Fruit fly (Drosophila melanogaster) whole organism: ENCODE data around the gene CG34293.

Source experiments
- CG8478 ChIP-seq: fragments of >200 bp; optimal IDR thresholded peaks from 2 replicates; lab custom pipeline; 2018; ENCODE audit warnings: inconsistent platforms
- Dll ChIP-seq: fragments of >200 bp; optimal IDR thresholded peaks from 2 replicates; lab custom pipeline; 2017
- EcR ChIP-seq, 2 experiments: fragments of >200 bp; optimal IDR thresholded peaks; 2 replicates each; lab custom pipeline; 2017; ENCODE audit warnings: missing biosample characterization in 2 of 2, missing genetic modification characterization in 2 of 2, missing genetic modification reagents in 2 of 2
- pan ChIP-seq: fragments of >200 bp; optimal IDR thresholded peaks from 2 replicates; lab custom pipeline; 2017
- psq ChIP-seq: fragments of >200 bp; optimal IDR thresholded peaks from 2 replicates; lab custom pipeline; 2017
- usp ChIP-seq: fragments of >200 bp; optimal IDR thresholded peaks from 2 replicates; lab custom pipeline; 2017; ENCODE audit warnings: missing biosample characterization, missing genetic modification characterization, mixed read lengths

CG34293 gene

DNA sequence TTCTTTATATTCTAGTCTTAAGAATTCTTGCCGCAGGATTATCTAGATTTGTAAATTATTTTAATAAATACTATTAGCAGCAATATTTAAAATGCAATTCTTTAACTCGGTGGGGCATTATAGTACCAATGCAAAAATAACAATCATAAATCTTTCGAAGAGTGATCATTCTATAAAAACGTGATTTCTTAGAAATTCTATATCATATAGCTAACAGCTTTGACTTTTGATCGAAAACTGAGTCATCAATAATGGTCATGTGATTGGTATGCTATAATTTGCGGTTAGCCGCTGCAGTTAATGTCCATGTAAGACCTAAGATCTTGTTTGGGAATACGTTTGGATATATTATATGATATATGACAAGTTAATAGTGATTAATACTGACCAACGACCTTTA lies 2.6 kb downstream of the CG34293 start, which contains the start of gene ppk31:
TSS of gene ppk31 (plus strand) at position 301 of the 400 bp plus-strand sequence.
- no peak for TF ChIP-seq Dll (lab: Kevin White, UChicago)
- TF ChIP-seq CG8478 (lab: Kevin White, UChicago) = no peak
- TF ChIP-seq EcR (GFP tag; optimal IDR thresholded peaks at IDR 0.05; lab: Kevin White, UChicago) = no peak
- TF ChIP-seq psq (lab: Kevin White, UChicago) = no peak
- no peak for TF ChIP-seq pan
- no peak for TF ChIP-seq usp (GFP tag; lab: Kevin White, UChicago)

DNA sequence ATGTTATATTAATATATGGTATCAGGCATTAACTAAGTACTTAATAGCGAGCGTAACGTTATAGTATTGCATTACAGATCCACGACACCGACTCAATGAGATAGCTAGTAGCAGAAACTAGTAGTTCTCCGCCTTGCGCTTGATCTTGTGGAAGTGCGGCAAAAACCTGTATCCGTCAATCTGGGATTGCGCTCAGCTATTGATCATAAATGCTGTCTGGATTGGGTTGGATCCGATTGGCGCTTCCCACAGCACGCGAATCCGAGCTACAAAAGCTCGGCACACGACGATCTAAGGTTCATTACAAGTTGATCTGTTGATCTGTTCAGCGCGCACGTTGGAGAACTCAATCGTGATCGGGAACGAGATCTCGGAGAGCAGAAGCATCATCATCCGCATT lies 4.5 kb downstream of the CG34293 start, which contains the start of gene CG5909:
TSS of gene CG5909 (plus strand) at position 301 of the 400 bp plus-strand sequence.
- TF ChIP-seq EcR (GFP tag; optimal IDR thresholded peaks at IDR 0.05; lab: Kevin White, UChicago) (no peak), pan (no peak), psq (lab: Kevin White, UChicago) (no peak), usp (GFP tag; lab: Kevin White, UChicago) (no peak), CG8478 (lab: Kevin White, UChicago) (no peak), Dll (lab: Kevin White, UChicago) (no peak)

DNA sequence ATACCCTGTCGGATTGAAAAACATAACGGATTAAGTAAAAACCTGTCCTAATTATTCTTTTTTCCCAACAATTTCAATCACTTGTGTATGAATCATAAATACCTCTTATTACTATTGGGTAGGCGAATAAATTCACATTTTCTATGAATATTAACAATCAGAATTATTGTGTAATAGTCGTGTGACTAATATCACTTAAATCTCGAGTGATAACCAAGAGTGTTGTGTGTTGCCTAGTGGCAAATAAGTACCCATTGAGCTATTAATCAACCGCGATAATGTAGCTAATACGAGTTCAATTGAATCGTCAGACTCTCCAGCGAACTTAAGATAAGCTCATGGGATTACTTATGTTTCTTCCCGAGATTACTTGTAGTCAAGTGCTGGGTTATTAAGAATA lies 5.5 kb downstream of the CG34293 start:
- no peak for TF ChIP-seq CG8478 (lab: Kevin White, UChicago)

dm6 chr3R:27157814-27158213 lies 7.6 kb downstream of the CG34293 start, which contains the start of gene grass:
Gene grass (plus strand): TSS chr3R:27157948.
- TF ChIP-seq pan (no peak), EcR (GFP tag; optimal IDR thresholded peaks at IDR 0.05; lab: Kevin White, UChicago) (no peak), Dll (lab: Kevin White, UChicago) (no peak), CG8478 (lab: Kevin White, UChicago) (no peak), usp (GFP tag; lab: Kevin White, UChicago) (no peak), psq (lab: Kevin White, UChicago) (no peak)

DNA sequence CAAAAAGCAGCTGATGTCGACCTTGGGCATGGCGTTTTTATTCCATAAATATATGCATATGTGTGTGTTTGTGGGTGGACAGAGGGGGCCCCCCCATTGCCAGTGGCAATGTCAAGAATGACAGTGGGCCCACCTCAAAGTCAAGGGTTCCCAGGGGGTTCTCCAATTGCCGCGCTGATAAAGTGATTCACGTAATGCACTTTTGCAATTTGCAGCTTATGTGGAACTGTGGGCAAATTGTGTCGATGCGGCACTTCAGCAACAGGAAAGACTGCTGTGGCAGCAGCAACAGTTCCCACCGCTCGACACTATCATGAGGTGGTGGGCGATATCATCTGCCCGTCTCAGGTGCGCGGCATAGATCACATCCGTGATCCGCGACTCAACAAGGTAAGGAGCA lies 11.4 kb downstream of the CG34293 start:
- TF ChIP-seq CG8478 (lab: Kevin White, UChicago) (no peak), usp (GFP tag; lab: Kevin White, UChicago) (no peak), EcR (GFP tag; optimal IDR thresholded peaks at IDR 0.05; lab: Kevin White, UChicago) (no peak), pan (no peak)

DNA sequence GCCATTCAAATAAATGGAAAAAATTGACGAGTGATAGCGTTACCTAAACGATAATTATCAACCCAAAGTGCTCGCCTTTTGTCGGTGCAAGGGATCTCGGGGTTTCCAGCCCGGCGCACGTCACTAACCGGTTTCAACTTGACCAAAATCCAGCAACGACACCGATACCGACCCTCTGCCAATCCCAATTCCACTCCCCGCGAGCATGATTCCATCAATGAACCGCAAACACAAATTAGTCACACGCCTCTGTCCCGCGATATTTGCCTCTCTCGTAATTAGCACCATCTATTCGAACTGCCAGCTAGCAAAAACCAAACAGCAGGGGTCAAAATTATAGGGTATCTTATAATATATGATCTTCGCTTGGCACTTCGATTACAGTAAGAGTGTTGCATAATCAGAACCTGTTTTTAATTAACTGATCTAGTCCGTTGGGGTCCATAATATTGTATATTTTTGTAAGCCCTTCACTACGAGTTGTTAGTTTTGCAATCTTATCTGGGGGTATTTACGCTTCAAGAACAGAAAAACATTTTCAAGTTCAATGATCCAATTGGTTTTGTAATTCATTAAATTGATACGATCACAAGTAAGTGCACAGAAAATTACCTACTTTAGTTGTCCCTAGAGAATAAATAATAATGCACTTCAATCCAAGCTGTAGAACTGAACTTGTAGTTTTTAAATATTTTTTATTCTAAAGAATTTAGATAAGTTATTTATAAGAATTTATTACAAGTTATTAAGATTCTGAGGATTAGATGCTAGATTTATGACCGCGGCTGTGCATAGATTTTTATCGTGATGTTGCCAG lies 12.1 kb downstream of the CG34293 start:
- TF ChIP-seq EcR (GFP tag; optimal IDR thresholded peaks at IDR 0.05; lab: Kevin White, UChicago) (no peak), usp (GFP tag; lab: Kevin White, UChicago) (no peak), pan (no peak), Dll (lab: Kevin White, UChicago) (no peak), psq (lab: Kevin White, UChicago) (no peak), CG8478 (lab: Kevin White, UChicago) (no peak)

DNA sequence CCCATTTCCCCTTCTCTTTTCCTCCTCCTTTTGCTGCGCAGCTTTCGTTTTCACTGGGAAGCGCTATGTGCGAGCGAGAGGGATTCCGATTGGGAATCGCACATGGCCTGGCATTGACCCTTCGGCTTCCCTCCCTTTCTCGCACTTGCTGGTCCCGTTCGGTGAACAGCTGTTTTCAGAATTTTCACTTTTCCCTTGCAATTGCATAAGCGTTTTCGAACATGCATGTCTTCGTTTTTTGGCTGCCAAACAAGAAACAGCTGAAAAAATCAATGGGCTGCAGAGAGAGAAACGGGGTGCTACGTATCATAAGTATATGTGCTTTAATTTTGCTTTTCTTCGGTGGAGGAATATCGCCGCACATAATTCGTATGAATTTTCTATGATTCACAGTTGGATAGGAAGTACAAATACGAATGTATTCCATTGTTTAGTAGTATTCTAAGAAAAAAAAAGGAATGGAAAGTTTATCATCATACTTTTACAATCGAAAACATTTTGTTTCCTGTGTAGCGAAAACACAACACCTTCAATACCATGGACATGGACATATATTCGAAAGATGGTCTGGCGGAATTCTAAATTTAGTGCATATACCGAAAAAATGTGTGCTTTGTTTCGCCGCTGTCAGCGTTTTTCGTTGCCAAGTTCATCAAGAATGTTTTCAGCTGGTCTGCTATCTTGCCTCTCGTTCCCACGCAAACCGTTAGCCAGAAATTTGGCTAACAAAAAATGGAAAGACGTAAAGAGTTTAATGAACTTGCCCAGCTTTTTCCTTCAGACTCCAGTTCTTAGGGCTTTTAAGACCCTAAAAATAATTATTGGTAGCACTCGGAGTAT lies 13.0 kb downstream of the CG34293 start:
- TF ChIP-seq usp (GFP tag; lab: Kevin White, UChicago) = no peak
- peak; percentile 47 for TF ChIP-seq pan

DNA sequence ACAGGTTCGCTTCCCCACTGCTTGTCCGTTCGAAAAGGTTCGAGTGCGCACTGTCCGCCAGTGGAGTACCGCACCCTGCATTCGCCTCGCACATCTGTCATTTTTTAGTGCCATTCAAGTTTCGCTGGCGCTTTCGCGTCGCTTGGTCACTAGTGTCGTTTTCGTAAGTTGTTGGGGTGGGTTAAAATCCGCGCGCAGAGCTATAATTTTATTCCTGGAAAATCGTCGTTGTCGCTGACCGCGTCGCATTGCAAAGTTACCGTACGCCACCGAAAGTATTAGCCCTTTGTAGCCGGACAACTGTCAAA lies 13.9 kb downstream of the CG34293 start, which contains the start of gene Men-b:
TSS of gene Men-b (plus strand) at position 147 of the 308 bp plus-strand sequence.
- TF ChIP-seq CG8478 (lab: Kevin White, UChicago) (no peak), usp (GFP tag; lab: Kevin White, UChicago) (no peak), pan (no peak), EcR (GFP tag; optimal IDR thresholded peaks at IDR 0.05; lab: Kevin White, UChicago) (no peak), Dll (lab: Kevin White, UChicago) (no peak), psq (lab: Kevin White, UChicago) (no peak)

DNA sequence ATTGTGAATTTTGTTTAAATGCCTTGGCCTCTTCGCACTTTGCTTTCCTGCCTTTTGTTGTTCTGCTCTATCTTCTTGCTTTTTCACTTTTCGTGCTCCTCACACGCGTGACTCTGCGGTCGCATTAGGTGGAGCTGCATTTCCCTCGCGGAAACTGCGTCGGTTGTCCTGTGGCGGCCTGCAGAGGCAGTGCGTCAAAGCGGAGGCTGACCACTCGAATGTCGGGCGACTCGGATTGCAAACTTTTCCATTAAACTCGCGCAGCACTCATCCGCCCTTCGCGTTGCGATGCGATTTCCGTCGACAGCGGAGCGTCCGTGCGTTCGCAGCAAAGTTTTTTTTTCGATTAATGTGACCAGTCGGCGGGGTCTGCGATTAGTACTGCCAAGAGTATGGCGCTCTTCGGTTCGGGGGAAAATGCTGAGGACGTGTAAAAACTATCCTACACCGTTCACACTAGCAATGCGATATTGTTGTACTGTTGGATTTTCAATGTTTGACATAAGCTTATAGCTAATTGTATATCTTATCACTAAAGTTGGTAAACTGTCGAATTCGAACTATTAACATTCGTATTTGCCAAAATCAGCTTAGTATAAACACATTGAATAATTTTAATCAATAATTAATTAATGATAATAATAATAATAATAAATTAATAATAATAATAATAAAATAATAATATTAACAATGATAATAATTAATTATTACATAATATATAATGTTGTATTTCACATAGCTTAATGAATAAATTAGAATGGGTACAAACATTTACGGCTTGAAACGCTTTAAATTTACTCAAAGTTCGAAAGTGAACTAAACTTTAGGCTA lies 14.5 kb downstream of the CG34293 start, which contains the start of gene CG6051:
TSS of gene CG6051 (minus strand) at position 385 of the 831 bp plus-strand sequence.
- TF ChIP-seq psq (lab: Kevin White, UChicago) (no peak), Dll (lab: Kevin White, UChicago) (no peak), pan (no peak), usp (GFP tag; lab: Kevin White, UChicago) (no peak), CG8478 (lab: Kevin White, UChicago) (no peak), EcR (GFP tag; optimal IDR thresholded peaks at IDR 0.05; lab: Kevin White, UChicago) (no peak)

dm6 chr3R:27149884-27150676 lies 15.3 kb downstream of the CG34293 start:
- peak; percentile 51 for TF ChIP-seq Dll (lab: Kevin White, UChicago)
- TF ChIP-seq pan = no peak
